Fruit fly (Drosophila melanogaster) whole organism, embryonic: Measurements from ENCODE around the gene CG32192.

Experiments
- Abd-B ChIP-seq: fragments of 200-800 bp; sonication (Bioruptor generic); optimal IDR thresholded peaks from 2 replicates; lab custom pipeline; 2018; ENCODE audit warnings: missing biosample characterization, mild to moderate bottlenecking, missing genetic modification characterization, moderate library complexity
- CG10979 ChIP-seq: fragments of 200-800 bp; sonication (Bioruptor generic); optimal IDR thresholded peaks from 2 replicates; lab custom pipeline; 2018; ENCODE audit warnings: missing biosample characterization, mild to moderate bottlenecking, missing genetic modification characterization, moderate library complexity
- CG12769 ChIP-seq: fragments of 200-800 bp; sonication (Bioruptor generic); optimal IDR thresholded peaks from 2 replicates; lab custom pipeline; 2019; ENCODE audit warnings: missing biosample characterization, mild to moderate bottlenecking, missing genetic modification characterization, moderate library complexity
- CG13894 ChIP-seq: fragments of 200-800 bp; sonication (Bioruptor generic); optimal IDR thresholded peaks from 3 replicates; lab custom pipeline; 2018; ENCODE audit warnings: missing biosample characterization, mild to moderate bottlenecking, missing genetic modification characterization, moderate library complexity
- CG15073 ChIP-seq: fragments of 200-800 bp; sonication (Bioruptor generic); optimal IDR thresholded peaks from 2 replicates; lab custom pipeline; 2016; ENCODE audit warnings: missing biosample characterization, missing genetic modification characterization
- CG15479 ChIP-seq: fragments of 200-800 bp; sonication (Bioruptor generic); optimal IDR thresholded peaks from 3 replicates; lab custom pipeline; 2019; ENCODE audit warnings: missing biosample characterization, mild to moderate bottlenecking, missing genetic modification characterization, moderate library complexity
- CG17359 ChIP-seq: fragments of 200-800 bp; sonication (Bioruptor generic); optimal IDR thresholded peaks from 3 replicates; lab custom pipeline; 2018; ENCODE audit warnings: missing biosample characterization, mild to moderate bottlenecking, missing genetic modification characterization, moderate library complexity
- CG2199 ChIP-seq: fragments of 200-800 bp; sonication (Bioruptor generic); IDR thresholded peaks from 3 replicates; pipeline ENCODE4 v1.3.6; 2022; ENCODE audit warnings: missing biosample characterization, missing genetic modification characterization
- CG2889 ChIP-seq: fragments of 200-800 bp; sonication (Bioruptor generic); IDR thresholded peaks from 3 replicates; pipeline ENCODE4 v1.3.6; 2022; ENCODE audit warnings: missing biosample characterization, missing genetic modification characterization
- CG34224 ChIP-seq: fragments of 200-800 bp; sonication (Bioruptor generic); IDR thresholded peaks from 3 replicates; pipeline ENCODE4 v1.3.6; 2022; ENCODE audit warnings: missing biosample characterization, missing genetic modification characterization; ENCODE audit not compliant: partially characterized antibody
- CG3726 ChIP-seq: fragments of 200-800 bp; sonication (Bioruptor generic); IDR thresholded peaks from 3 replicates; pipeline ENCODE4, ENCODE4 v1.3.6; 2022; ENCODE audit warnings: missing biosample characterization, missing genetic modification characterization
- CG4360 ChIP-seq: fragments of 200-800 bp; sonication (Bioruptor generic); IDR thresholded peaks from 2 replicates; pipeline ENCODE4 v1.3.6; 2022; ENCODE audit warnings: missing biosample characterization, missing genetic modification characterization
- CG5180 ChIP-seq: fragments of 200-800 bp; sonication (Bioruptor generic); optimal IDR thresholded peaks from 3 replicates; lab custom pipeline; 2017; ENCODE audit warnings: missing biosample characterization, missing genetic modification characterization, mild to moderate bottlenecking, moderate library complexity, missing genetic modification reagents
- CG6254 ChIP-seq: fragments of 200-800 bp; sonication (Bioruptor generic); optimal IDR thresholded peaks from 3 replicates; lab custom pipeline; 2017; ENCODE audit warnings: mild to moderate bottlenecking, missing biosample characterization, missing genetic modification reagents, missing genetic modification characterization
- CG7556 ChIP-seq: fragments of 200-800 bp; sonication (Bioruptor generic); optimal IDR thresholded peaks from 2 replicates; lab custom pipeline; 2017; ENCODE audit warnings: missing biosample characterization, mild to moderate bottlenecking, missing genetic modification characterization
- CG7745 ChIP-seq: fragments of 200-800 bp; sonication (Bioruptor generic); optimal IDR thresholded peaks from 2 replicates; lab custom pipeline; 2018; ENCODE audit warnings: missing biosample characterization, mild to moderate bottlenecking, missing genetic modification characterization, moderate library complexity
- CG7786 ChIP-seq: fragments of 200-800 bp; sonication (Bioruptor generic); optimal IDR thresholded peaks from 2 replicates; lab custom pipeline; 2016; ENCODE audit warnings: missing biosample characterization, missing genetic modification characterization
- CG7987 ChIP-seq: fragments of 200-800 bp; sonication (Bioruptor generic); optimal IDR thresholded peaks from 2 replicates; lab custom pipeline; 2018; ENCODE audit warnings: missing biosample characterization, mild to moderate bottlenecking, missing genetic modification characterization, moderate library complexity
- D ChIP-seq, 2 experiments: fragments of 200-800 bp in 1 of 2; fragments of >200 bp in 1 of 2; sonication (Bioruptor generic) in 1 of 2; optimal IDR thresholded peaks; 2 replicates in 1 of 2; 3 replicates in 1 of 2; lab custom pipeline; 2017; ENCODE audit warnings: mild to moderate bottlenecking in 1 of 2, missing biosample characterization in 1 of 2, missing genetic modification characterization in 1 of 2, missing genetic modification reagents in 1 of 2
- Deaf1 ChIP-seq: fragments of 200-800 bp; optimal IDR thresholded peaks from 3 replicates; lab custom pipeline; 2019; ENCODE audit warnings: missing biosample characterization, mild to moderate bottlenecking, missing genetic modification characterization, moderate library complexity
- Drgx ChIP-seq: fragments of 200-800 bp; sonication (Bioruptor generic); IDR thresholded peaks from 2 replicates; pipeline ENCODE4 v1.3.6; 2022; ENCODE audit warnings: missing biosample characterization, missing genetic modification characterization
- ERR ChIP-seq: fragments of 200-800 bp; sonication (Bioruptor generic); optimal IDR thresholded peaks from 2 replicates; lab custom pipeline; 2016; ENCODE audit warnings: missing biosample characterization, missing genetic modification characterization
- H15 ChIP-seq: fragments of 200-800 bp; sonication (Bioruptor generic); IDR thresholded peaks from 3 replicates; pipeline ENCODE4 v1.3.6; 2022; ENCODE audit warnings: missing biosample characterization, missing genetic modification characterization
- Med ChIP-seq: fragments of 200-800 bp; sonication (Bioruptor generic); peaks from one replicate; lab custom pipeline; 2016; ENCODE audit warnings: missing biosample characterization, missing genetic modification characterization, mild to moderate bottlenecking, inconsistent platforms, moderate library complexity
- NFAT ChIP-seq: fragments of 200-800 bp; sonication (Bioruptor generic); IDR thresholded peaks from 2 replicates; pipeline ENCODE4 v1.3.6; 2022; ENCODE audit warnings: missing biosample characterization, missing genetic modification characterization
- Rfx ChIP-seq: fragments of 200-800 bp; sonication (Bioruptor generic); IDR thresholded peaks from 2 replicates; pipeline ENCODE4 v1.3.6; 2022; ENCODE audit warnings: missing biosample characterization, missing genetic modification characterization
- Usf ChIP-seq: fragments of 200-800 bp; sonication (Bioruptor generic); optimal IDR thresholded peaks from 2 replicates; lab custom pipeline; 2017; ENCODE audit warnings: missing genotype, missing biosample characterization, missing genetic modification characterization
- abd-A ChIP-seq: fragments of 200-800 bp; sonication (Bioruptor generic); optimal IDR thresholded peaks from 3 replicates; lab custom pipeline; 2019; ENCODE audit warnings: missing biosample characterization, mild to moderate bottlenecking, missing genetic modification characterization, moderate library complexity
- bsh ChIP-seq, 2 experiments: fragments of 200-800 bp; sonication (Bioruptor generic); optimal IDR thresholded peaks; 2 replicates each; lab custom pipeline; 2017 to 2018; ENCODE audit warnings: mild to moderate bottlenecking in 2 of 2, missing biosample characterization in 2 of 2, missing genetic modification characterization in 2 of 2, moderate library complexity in 1 of 2
- caup ChIP-seq: fragments of 200-800 bp; sonication (Bioruptor generic); optimal IDR thresholded peaks from 3 replicates; lab custom pipeline; 2017; ENCODE audit warnings: missing biosample characterization, mild to moderate bottlenecking, missing genetic modification characterization, moderate library complexity; ENCODE audit not compliant: severe bottlenecking
- crol ChIP-seq: fragments of 200-800 bp; sonication (Bioruptor generic); IDR thresholded peaks from 2 replicates; pipeline ENCODE4 v1.3.6; 2022; ENCODE audit warnings: missing biosample characterization, missing genetic modification characterization
- dan ChIP-seq: fragments of 200-800 bp; sonication (Bioruptor generic); IDR thresholded peaks from 2 replicates; pipeline ENCODE4 v1.3.6; 2022; ENCODE audit warnings: missing biosample characterization, missing genetic modification characterization
- dati ChIP-seq: fragments of 200-800 bp; sonication (Bioruptor generic); IDR thresholded peaks from 2 replicates; pipeline ENCODE4 v1.3.6; 2022; ENCODE audit warnings: missing biosample characterization, missing genetic modification characterization
- fd64A ChIP-seq: fragments of 200-800 bp; sonication (Bioruptor generic); optimal IDR thresholded peaks from 3 replicates; lab custom pipeline; 2018; ENCODE audit warnings: missing biosample characterization, mild to moderate bottlenecking, missing genetic modification characterization
- ftz-f1 ChIP-seq: fragments of 200-800 bp; sonication (Bioruptor generic); optimal IDR thresholded peaks from 2 replicates; lab custom pipeline; 2016; ENCODE audit warnings: missing biosample characterization, missing genetic modification characterization
- hbn ChIP-seq: fragments of 200-800 bp; sonication (Bioruptor generic); IDR thresholded peaks from 2 replicates; pipeline ENCODE4 v1.3.6; 2022; ENCODE audit warnings: missing biosample characterization, missing genetic modification characterization; ENCODE audit not compliant: partially characterized antibody
- knrl ChIP-seq: fragments of 200-800 bp; sonication (Bioruptor generic); IDR thresholded peaks from 3 replicates; pipeline ENCODE4 v1.3.6; 2022; ENCODE audit warnings: missing biosample characterization, missing genetic modification characterization; ENCODE audit not compliant: partially characterized antibody
- lbe ChIP-seq: fragments of 200-800 bp; sonication (Bioruptor generic); optimal IDR thresholded peaks from 2 replicates; lab custom pipeline; 2016; ENCODE audit warnings: missing biosample characterization, mild to moderate bottlenecking, missing genetic modification characterization
- maf-S ChIP-seq: fragments of 200-800 bp; sonication (Bioruptor generic); optimal IDR thresholded peaks from 2 replicates; lab custom pipeline; 2016; ENCODE audit warnings: missing biosample characterization, missing genetic modification characterization
- mam ChIP-seq: fragments of 200-800 bp; sonication (Bioruptor generic); optimal IDR thresholded peaks from 3 replicates; lab custom pipeline; 2016; ENCODE audit warnings: missing biosample characterization, missing genetic modification characterization
- mirr ChIP-seq: fragments of 200-800 bp; sonication (Bioruptor generic); optimal IDR thresholded peaks from 3 replicates; lab custom pipeline; 2018; ENCODE audit warnings: missing biosample characterization, mild to moderate bottlenecking, missing genetic modification characterization
- nom ChIP-seq: fragments of 200-800 bp; sonication (Bioruptor generic); optimal IDR thresholded peaks from 2 replicates; lab custom pipeline; 2017; ENCODE audit warnings: missing biosample characterization, missing genetic modification characterization, mild to moderate bottlenecking, moderate library complexity, missing genetic modification reagents
- sd ChIP-seq: fragments of 200-800 bp; sonication (Bioruptor generic); optimal IDR thresholded peaks from 3 replicates; lab custom pipeline; 2018; ENCODE audit warnings: missing biosample characterization, mild to moderate bottlenecking, missing genetic modification characterization, moderate library complexity
- sr ChIP-seq: fragments of 200-800 bp; sonication (Bioruptor generic); IDR thresholded peaks from 3 replicates; pipeline ENCODE4 v1.3.6; 2022; ENCODE audit warnings: missing biosample characterization, missing genetic modification characterization
- tll ChIP-seq, 2 experiments: fragments of 200-800 bp in 1 of 2; fragments of >200 bp in 1 of 2; sonication (Bioruptor generic) in 1 of 2; optimal IDR thresholded peaks; 2 replicates each; lab custom pipeline; 2017 to 2019; ENCODE audit warnings: missing biosample characterization in 2 of 2, missing genetic modification characterization in 2 of 2, mild to moderate bottlenecking in 1 of 2, moderate library complexity in 1 of 2

The CG32192 gene

DNA sequence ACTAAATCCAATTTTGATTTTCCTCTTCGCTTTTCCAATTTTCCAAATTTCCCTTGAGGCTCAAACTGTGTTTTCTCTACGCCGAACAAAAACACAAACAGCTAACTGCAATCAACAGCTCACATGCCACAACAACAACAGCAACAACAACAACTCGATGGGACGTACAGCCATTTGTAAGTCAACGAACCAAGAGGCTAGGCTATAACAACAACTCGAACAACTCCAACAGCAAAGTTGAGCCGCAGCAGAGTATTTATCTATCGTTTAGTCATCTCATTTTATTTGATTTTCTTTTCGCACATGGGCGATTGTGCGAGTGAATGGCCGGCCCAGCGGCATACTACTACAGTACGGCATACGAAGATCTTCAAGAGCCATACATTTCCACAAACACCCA, 27.3 kb upstream of the CG32192 start:
- TF ChIP-seq CG2199 (peak; percentile 84), CG34224 (no peak), tll (GFP tag; optimal IDR thresholded peaks at IDR 0.05; lab: Kevin White, UChicago) (peak in 1 of 2 experiments; percentile 68), knrl (GFP tag; lab: Robert Waterston, UW) (no peak), CG4360 (GFP tag; lab: Robert Waterston, UW) (peak; percentile 96), D (optimal IDR thresholded peaks at IDR 0.05; lab: Kevin White, UChicago) (peak; percentile 56), D (GFP tag; optimal IDR thresholded peaks at IDR 0.05; lab: Kevin White, UChicago) (no peak)
- TF ChIP-seq, all 482 proteins: peak for 4

DNA sequence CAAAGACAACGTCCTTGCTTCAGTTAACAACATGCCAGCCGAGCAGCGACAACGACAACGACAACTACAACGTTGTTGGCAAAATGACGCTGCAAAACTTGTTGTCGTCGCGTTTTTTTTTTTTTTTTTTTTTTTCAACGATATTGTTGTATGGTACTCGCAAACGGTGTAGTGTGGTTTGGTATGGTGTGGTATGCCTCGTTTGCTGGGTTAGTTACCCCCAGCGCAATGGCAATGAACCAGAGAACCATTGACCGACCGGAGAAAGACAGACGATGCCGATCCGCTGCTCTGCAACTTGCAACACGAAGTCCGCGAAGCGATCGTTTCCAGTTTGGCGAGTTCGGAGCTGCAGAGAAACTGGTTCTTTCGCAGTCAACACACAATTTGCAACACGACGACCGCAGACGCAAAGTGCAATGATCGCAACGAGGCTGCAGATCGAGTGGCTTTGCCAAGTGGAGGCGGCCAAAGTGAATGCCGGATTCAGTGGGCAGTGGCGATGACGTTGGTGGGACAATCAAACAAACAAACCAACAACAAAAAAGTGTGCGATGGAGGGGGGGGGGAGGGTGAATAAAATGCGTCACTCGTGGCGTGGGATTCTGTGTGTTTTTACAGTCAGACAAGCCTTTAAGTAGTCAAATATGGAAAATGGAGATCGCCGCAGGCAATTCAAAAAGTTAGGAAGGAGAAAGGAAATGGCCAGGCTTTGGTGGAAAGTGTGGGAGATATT, 26.8 kb upstream of the CG32192 start:
- TF ChIP-seq caup (GFP tag; lab: Kevin White, UChicago) (no peak), nom (peak; percentile 70), sr (GFP tag; lab: Robert Waterston, UW) (peak; percentile 85), Deaf1 (tag; lab: Kevin White, UChicago) (peak; percentile 51), bsh (GFP tag; optimal IDR thresholded peaks at IDR 0.05; lab: Kevin White, UChicago) (peak in 1 of 2 experiments; percentile 22), Drgx (GFP tag; lab: Robert Waterston, UW) (peak; percentile 31; the same call in 1 of the 2 replicates), tll (GFP tag; optimal IDR thresholded peaks at IDR 0.05; lab: Kevin White, UChicago) (peak in 1 of 2 experiments; percentile 6), lbe (GFP tag; lab: Kevin White, UChicago) (peak; percentile 46), CG17359 (tag; lab: Kevin White, UChicago) (peak; percentile 26), CG5180 (GFP tag; lab: Kevin White, UChicago) (no peak), CG7786 (GFP tag; lab: Kevin White, UChicago) (no peak), CG6254 (GFP tag; lab: Kevin White, UChicago) (no peak), crol (GFP tag; lab: Robert Waterston, UW) (peak; percentile 57), CG15479 (GFP tag; lab: Kevin White, UChicago) (peak; percentile 8)

DNA sequence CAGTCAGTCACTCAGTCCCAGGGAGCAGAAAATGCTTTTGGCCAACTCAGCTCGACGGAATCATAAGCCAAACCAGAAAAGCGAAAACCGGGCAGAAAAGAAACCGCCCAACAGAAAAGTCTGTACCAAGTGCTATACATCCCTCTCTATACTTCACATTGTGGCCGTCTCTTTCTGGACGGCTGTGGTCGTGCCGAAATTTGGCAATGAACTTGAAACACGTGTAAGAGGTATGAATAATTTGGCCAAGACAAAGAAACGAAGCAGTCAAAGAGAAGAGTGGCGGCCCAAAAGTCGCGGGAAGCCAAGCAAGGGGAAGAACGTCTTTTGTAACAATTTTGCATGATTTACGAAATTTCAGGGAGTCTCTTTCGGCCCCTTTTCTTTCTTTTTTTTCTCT, 25.8 kb upstream of the CG32192 start:
- TF ChIP-seq Rfx (GFP tag; lab: Robert Waterston, UW) (0 out of 2 replicates have a peak, but pooled peaks have one; percentile 20), CG10979 (tag; lab: Kevin White, UChicago) (no peak), sd (tag; lab: Kevin White, UChicago) (peak; percentile 25), CG13894 (tag; lab: Kevin White, UChicago) (peak; percentile 27), dati (0 out of 2 replicates have a peak, but pooled peaks have one; percentile 3), Usf (no peak), CG7987 (GFP tag; lab: Kevin White, UChicago) (no peak), Med (peak; percentile 32), maf-S (GFP tag; lab: Kevin White, UChicago) (no peak), CG3726 (GFP tag; lab: Robert Waterston, UW) (no peak), fd64A (GFP tag; lab: Kevin White, UChicago) (no peak), mirr (GFP tag; lab: Kevin White, UChicago) (no peak), H15 (GFP tag; lab: Robert Waterston, UW) (0 out of 3 replicates have a peak, but pooled peaks have one; percentile 18), dan (GFP tag; lab: Robert Waterston, UW) (no peak), CG15073 (GFP tag; lab: Kevin White, UChicago) (no peak), CG2889 (GFP tag; lab: Robert Waterston, UW) (no peak), Abd-B (GFP tag; lab: Kevin White, UChicago) (no peak), ftz-f1 (GFP tag; lab: Kevin White, UChicago) (peak; percentile 30), CG7556 (GFP tag; lab: Kevin White, UChicago) (no peak), ERR (no peak), CG7745 (tag; lab: Kevin White, UChicago) (no peak), abd-A (tag; lab: Kevin White, UChicago) (no peak), NFAT (GFP tag; lab: Robert Waterston, UW) (0 out of 2 replicates have a peak, but pooled peaks have one; percentile 31), hbn (GFP tag; lab: Robert Waterston, UW) (no peak), CG12769 (tag; lab: Kevin White, UChicago) (peak; percentile 40), mam (no peak)
